Worm (Caenorhabditis elegans): ENCODE data around the gene C35D6.13.

ce11 chrIV:16370592-16370991, 33.8 kb downstream of the C35D6.13 start:
- TF ChIP-seq ets-7 (tag; optimal IDR thresholded peaks at IDR 0.05) (no peak), aly-1 (tag; optimal IDR thresholded peaks at IDR 0.05) (no peak), F13C5.2 (tag; optimal IDR thresholded peaks at IDR 0.05) (no peak), sea-1 (GFP tag; conservative IDR thresholded peaks at IDR 0.05) (no peak), scrt-1 (GFP tag; IDR thresholded peaks at IDR 0.05) (no peak), hmbx-1 (tag; optimal IDR thresholded peaks at IDR 0.05) (no peak)
